Worm (Caenorhabditis elegans): ENCODE data around the gene nhl-2.

- TF ChIP-seq nhr-12 (tag; optimal IDR thresholded peaks at IDR 0.05) (no peak), ama-1 (optimal IDR thresholded peaks at IDR 0.05) (no peak), lin-39 (tag; optimal IDR thresholded peaks at IDR 0.05) (peak; percentile 6), unc-62 (GFP tag; optimal IDR thresholded peaks at IDR 0.05) (no peak), elt-2 (tag; optimal IDR thresholded peaks at IDR 0.05) (no peak), elt-3 (tag; optimal IDR thresholded peaks at IDR 0.05) (no peak), nhr-25 (tag; optimal IDR thresholded peaks at IDR 0.05) (no peak), pqm-1 (tag; optimal IDR thresholded peaks at IDR 0.05) (no peak), fkh-10 (GFP tag; optimal IDR thresholded peaks at IDR 0.05) (no peak)
Observed at ce11 chrIII:4948631-4949030, 49.7 kb upstream of the nhl-2 start.
